Worm (Caenorhabditis elegans) whole organism, mixed stage, embryonic: Measurements from ENCODE around the gene let-4.

Experiments
- bed-3 ChIP-seq: fragments of 200-800 bp; sonication (Bioruptor generic); optimal IDR thresholded peaks from 3 replicates; lab custom pipeline; 2018; ENCODE audit warnings: mild to moderate bottlenecking, missing genetic modification characterization, moderate library complexity, missing compliant biosample characterization
- drap-1 ChIP-seq: fragments of 200-800 bp; sonication (Bioruptor generic); optimal IDR thresholded peaks from 3 replicates; lab custom pipeline; 2018; ENCODE audit warnings: mild to moderate bottlenecking, missing genetic modification characterization, missing compliant biosample characterization
- elt-3 ChIP-seq: fragments of 150-350 bp; optimal IDR thresholded peaks from 2 replicates; lab custom pipeline; 2014; ENCODE audit warnings: missing biosample characterization, missing genetic modification characterization
- lin-13 ChIP-seq: fragments of 150-350 bp; optimal IDR thresholded peaks from 2 replicates; lab custom pipeline; 2014; ENCODE audit warnings: missing biosample characterization, missing genetic modification characterization
- lsy-2 ChIP-seq: fragments of 150-350 bp; optimal IDR thresholded peaks from 2 replicates; lab custom pipeline; 2014; ENCODE audit warnings: missing biosample characterization, missing genetic modification characterization
- mab-5 ChIP-seq: fragments of 150-350 bp; optimal IDR thresholded peaks from 2 replicates; lab custom pipeline; 2014; ENCODE audit warnings: missing biosample characterization, missing genetic modification characterization
- nhr-12 ChIP-seq: fragments of 150-350 bp; optimal IDR thresholded peaks from 2 replicates; lab custom pipeline; 2014; ENCODE audit warnings: missing biosample characterization, missing genetic modification characterization
- nhr-237 ChIP-seq: fragments of 150-350 bp; optimal IDR thresholded peaks from 2 replicates; lab custom pipeline; 2014; ENCODE audit warnings: missing biosample characterization, missing genetic modification characterization

DNA sequence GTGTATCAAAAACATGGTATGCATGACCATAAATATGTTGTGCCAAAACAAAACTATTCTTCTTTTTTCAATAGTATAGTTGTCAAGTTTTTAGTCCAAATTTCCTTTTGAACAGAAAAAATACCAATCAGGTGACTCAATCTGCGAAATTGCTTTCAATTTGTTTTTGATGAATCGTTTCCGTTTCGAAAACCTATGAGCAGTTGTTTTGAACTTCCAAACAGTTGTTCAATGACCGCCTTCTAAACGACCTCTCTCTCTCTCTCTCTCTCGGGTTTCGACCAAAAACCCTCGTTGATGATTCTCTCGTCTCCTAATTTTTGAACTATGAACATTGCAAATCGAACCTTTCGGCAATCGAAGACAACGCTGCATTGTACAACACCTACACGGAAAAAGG lies 11.7 kb upstream of the let-4 start:
- TF ChIP-seq nhr-237 (tag; lab: Kevin White, UChicago), result no peak
- no peak for TF ChIP-seq bed-3 (GFP tag; lab: Kevin White, UChicago)
- no peak for TF ChIP-seq elt-3 (tag; lab: Kevin White, UChicago)
- TF ChIP-seq mab-5 (tag; lab: Kevin White, UChicago), result no peak
- TF ChIP-seq nhr-12 (tag; lab: Kevin White, UChicago), result no peak
- no peak for TF ChIP-seq lsy-2 (tag; lab: Kevin White, UChicago)
- no peak for TF ChIP-seq drap-1 (GFP tag; lab: Kevin White, UChicago)
- TF ChIP-seq lin-13, result no peak
